Fruit fly (Drosophila melanogaster): ENCODE data around the gene CG17111.

dm6 chr3R:23061209-23061608 lies 5.8 kb downstream of the CG17111 start, which contains the start of the genes sav and Ublcp1:
- TF ChIP-seq CG1620 (GFP tag; optimal IDR thresholded peaks at IDR 0.05) = no peak
- TF ChIP-seq CG7045 (GFP tag; optimal IDR thresholded peaks at IDR 0.05) = no peak
- TF ChIP-seq pad (GFP tag; optimal IDR thresholded peaks at IDR 0.05) = no peak
- TF ChIP-seq tj (GFP tag; optimal IDR thresholded peaks at IDR 0.05) = peak; percentile 43
- no peak for TF ChIP-seq toe (GFP tag; optimal IDR thresholded peaks at IDR 0.05)
- TF ChIP-seq kay (GFP tag; ENCODE audit: borderline replicate concordance) = no peak
- no peak for TF ChIP-seq CG12768 (GFP tag; optimal IDR thresholded peaks at IDR 0.05)
- TF ChIP-seq CG5204 (GFP tag; optimal IDR thresholded peaks at IDR 0.05) = no peak
- peak; percentile 0 for TF ChIP-seq Crg-1 (GFP tag; optimal IDR thresholded peaks at IDR 0.05)
- no peak for TF ChIP-seq Clk (GFP tag; optimal IDR thresholded peaks at IDR 0.05)
- TF ChIP-seq Hr96 (GFP tag; optimal IDR thresholded peaks at IDR 0.05) = no peak
- TF ChIP-seq CG7101 (tag; optimal IDR thresholded peaks at IDR 0.05) = peak; percentile 4
- no peak for TF ChIP-seq ovo (GFP tag; optimal IDR thresholded peaks at IDR 0.05)
- peak; percentile 10 for TF ChIP-seq CG33017 (tag; optimal IDR thresholded peaks at IDR 0.05)

Data from whole organism, adult.